Fruit fly (Drosophila melanogaster) whole organism, embryonic: ENCODE measurements around the gene Ilp6.

Source experiments
- ATbp ChIP-seq: fragments of 200-800 bp; sonication (Bioruptor generic); optimal IDR thresholded peaks from 2 replicates; lab custom pipeline; 2017; ENCODE audit warnings: missing biosample characterization, mild to moderate bottlenecking, missing genetic modification characterization, missing genetic modification reagents
- Awh ChIP-seq: fragments of 200-800 bp; sonication (Bioruptor generic); IDR thresholded peaks from 2 replicates; pipeline ENCODE4, ENCODE4 v1.3.6; 2022; ENCODE audit warnings: missing biosample characterization, missing genetic modification characterization
- BtbVII ChIP-seq: fragments of 200-800 bp; sonication (Bioruptor generic); optimal IDR thresholded peaks from 3 replicates; lab custom pipeline; 2017; ENCODE audit warnings: missing biosample characterization, mild to moderate bottlenecking, missing genetic modification characterization
- CG11504 ChIP-seq: fragments of 200-800 bp; sonication (Bioruptor generic); optimal IDR thresholded peaks from 3 replicates; lab custom pipeline; 2019; ENCODE audit warnings: missing biosample characterization, mild to moderate bottlenecking, missing genetic modification characterization, moderate library complexity
- CG12071 ChIP-seq: fragments of 200-800 bp; sonication (Bioruptor generic); optimal IDR thresholded peaks from 3 replicates; lab custom pipeline; 2018; ENCODE audit warnings: missing biosample characterization, mild to moderate bottlenecking, missing genetic modification characterization
- CG12769 ChIP-seq: fragments of 200-800 bp; sonication (Bioruptor generic); optimal IDR thresholded peaks from 2 replicates; lab custom pipeline; 2019; ENCODE audit warnings: missing biosample characterization, mild to moderate bottlenecking, missing genetic modification characterization, moderate library complexity
- CG12942 ChIP-seq: fragments of 200-800 bp; sonication (Bioruptor generic); optimal IDR thresholded peaks from 3 replicates; lab custom pipeline; 2016; ENCODE audit warnings: missing biosample characterization, missing genetic modification characterization
- CG13296 ChIP-seq: fragments of 200-800 bp; sonication (Bioruptor generic); optimal IDR thresholded peaks from 3 replicates; lab custom pipeline; 2018; ENCODE audit warnings: missing biosample characterization, mild to moderate bottlenecking, missing genetic modification characterization
- CG13624 ChIP-seq: fragments of 200-800 bp; sonication (Bioruptor generic); optimal IDR thresholded peaks from 2 replicates; lab custom pipeline; 2016; ENCODE audit warnings: missing biosample characterization, missing genetic modification characterization
- CG14441 ChIP-seq: fragments of 200-800 bp; sonication (Bioruptor generic); IDR thresholded peaks from 2 replicates; pipeline ENCODE4 v1.3.6; 2022; ENCODE audit warnings: missing biosample characterization, missing genetic modification characterization
- CG14860 ChIP-seq: fragments of 200-800 bp; sonication (Bioruptor generic); IDR thresholded peaks from 3 replicates; pipeline ENCODE4 v1.3.6; 2022; ENCODE audit warnings: missing biosample characterization, missing genetic modification characterization; ENCODE audit not compliant: partially characterized antibody
- CG17385 ChIP-seq: fragments of 200-800 bp; sonication (Bioruptor generic); optimal IDR thresholded peaks from 3 replicates; lab custom pipeline; 2018; ENCODE audit warnings: missing biosample characterization, mild to moderate bottlenecking, missing genetic modification characterization
- CG2199 ChIP-seq: fragments of 200-800 bp; sonication (Bioruptor generic); IDR thresholded peaks from 3 replicates; pipeline ENCODE4 v1.3.6; 2022; ENCODE audit warnings: missing biosample characterization, missing genetic modification characterization
- CG2712 ChIP-seq: fragments of 200-800 bp; optimal IDR thresholded peaks from 3 replicates; lab custom pipeline; 2019; ENCODE audit warnings: missing biosample characterization, mild to moderate bottlenecking, missing genetic modification characterization, moderate library complexity
- CG32532 ChIP-seq: fragments of 200-800 bp; sonication (Bioruptor generic); IDR thresholded peaks from 2 replicates; pipeline ENCODE4 v1.3.6; 2022; ENCODE audit warnings: missing biosample characterization, missing genetic modification characterization
- CG3407 ChIP-seq: fragments of 200-800 bp; sonication (Bioruptor generic); optimal IDR thresholded peaks from 2 replicates; lab custom pipeline; 2018; ENCODE audit warnings: missing biosample characterization, mild to moderate bottlenecking, missing genetic modification characterization
- CG3838 ChIP-seq: fragments of 200-800 bp; sonication (Bioruptor generic); optimal IDR thresholded peaks from 3 replicates; lab custom pipeline; 2016; ENCODE audit warnings: missing biosample characterization, missing genetic modification characterization
- CG4328 ChIP-seq: fragments of 200-800 bp; sonication (Bioruptor generic); optimal IDR thresholded peaks from 3 replicates; lab custom pipeline; 2017; ENCODE audit warnings: missing biosample characterization, missing genetic modification reagents, missing genetic modification characterization
- CG8281 ChIP-seq: fragments of 200-800 bp; sonication (Bioruptor generic); optimal IDR thresholded peaks from 2 replicates; lab custom pipeline; 2018; ENCODE audit warnings: missing biosample characterization, mild to moderate bottlenecking, missing genetic modification characterization, moderate library complexity
- CG9609 ChIP-seq: fragments of 200-800 bp; sonication (Bioruptor generic); optimal IDR thresholded peaks from 3 replicates; lab custom pipeline; 2016; ENCODE audit warnings: missing biosample characterization, missing genetic modification characterization
- CG9876 ChIP-seq: fragments of 200-800 bp; sonication (Bioruptor generic); optimal IDR thresholded peaks from 2 replicates; lab custom pipeline; 2016; ENCODE audit warnings: missing biosample characterization, missing genetic modification characterization
- Camta ChIP-seq: fragments of 200-800 bp; sonication (Bioruptor generic); optimal IDR thresholded peaks from 2 replicates; lab custom pipeline; 2016; ENCODE audit warnings: missing biosample characterization, missing genetic modification characterization
- CkIIα-i1 ChIP-seq: fragments of 200-800 bp; sonication (Bioruptor generic); IDR thresholded peaks from 2 replicates; pipeline ENCODE4 v1.3.6; 2022; ENCODE audit warnings: missing biosample characterization, missing genetic modification characterization
- Deaf1 ChIP-seq: fragments of 200-800 bp; optimal IDR thresholded peaks from 3 replicates; lab custom pipeline; 2019; ENCODE audit warnings: missing biosample characterization, mild to moderate bottlenecking, missing genetic modification characterization, moderate library complexity
- Dfd ChIP-seq, 2 experiments: fragments of >200 bp; optimal IDR thresholded peaks; 2 replicates each; lab custom pipeline; 2017; ENCODE audit warnings: missing biosample characterization in 2 of 2, missing genetic modification characterization in 2 of 2
- Doc3 ChIP-seq: fragments of 200-800 bp; sonication (Bioruptor generic); IDR thresholded peaks from 3 replicates; pipeline ENCODE4 v1.3.6; 2022; ENCODE audit warnings: missing biosample characterization, missing genetic modification characterization; ENCODE audit not compliant: partially characterized antibody
- Drgx ChIP-seq: fragments of 200-800 bp; sonication (Bioruptor generic); IDR thresholded peaks from 2 replicates; pipeline ENCODE4 v1.3.6; 2022; ENCODE audit warnings: missing biosample characterization, missing genetic modification characterization
- E2f1 ChIP-seq: fragments of 200-800 bp; sonication (Bioruptor generic); IDR thresholded peaks from 2 replicates; pipeline ENCODE4 v1.3.6; 2022; ENCODE audit warnings: missing biosample characterization, missing genetic modification characterization
- E2f2 ChIP-seq: fragments of 200-800 bp; sonication (Bioruptor generic); IDR thresholded peaks from 2 replicates; pipeline ENCODE4 v1.3.6; 2022; ENCODE audit warnings: missing biosample characterization, missing genetic modification characterization
- ERR ChIP-seq: fragments of 200-800 bp; sonication (Bioruptor generic); optimal IDR thresholded peaks from 2 replicates; lab custom pipeline; 2016; ENCODE audit warnings: missing biosample characterization, missing genetic modification characterization
- H2.0 ChIP-seq: fragments of 200-800 bp; sonication (Bioruptor generic); IDR thresholded peaks from 2 replicates; pipeline ENCODE4 v1.3.6; 2022; ENCODE audit warnings: missing biosample characterization, missing genetic modification characterization
- Hr3 ChIP-seq: fragments of 200-800 bp; sonication (Bioruptor generic); optimal IDR thresholded peaks from 3 replicates; lab custom pipeline; 2016; ENCODE audit warnings: missing biosample characterization, missing genetic modification characterization
- Meics ChIP-seq: fragments of 200-800 bp; sonication (Bioruptor generic); optimal IDR thresholded peaks from 2 replicates; lab custom pipeline; 2017; ENCODE audit warnings: missing biosample characterization, mild to moderate bottlenecking, missing genetic modification characterization
- Mes4 ChIP-seq: fragments of 200-800 bp; sonication (Bioruptor generic); optimal IDR thresholded peaks from 2 replicates; lab custom pipeline; 2016; ENCODE audit warnings: missing biosample characterization, missing genetic modification characterization
- Nf-YB ChIP-seq: fragments of 200-800 bp; sonication (Bioruptor generic); optimal IDR thresholded peaks from 3 replicates; lab custom pipeline; 2019; ENCODE audit warnings: missing biosample characterization, mild to moderate bottlenecking, missing genetic modification characterization, moderate library complexity
- Trl ChIP-seq, 3 experiments: fragments of >200 bp in 2 of 3; fragments of 200-800 bp in 1 of 3; sonication (Bioruptor generic) in 1 of 3; optimal IDR thresholded peaks; 2 replicates in 1 of 3; 3 replicates in 2 of 3; lab custom pipeline; 2016 to 2017; ENCODE audit warnings: missing biosample characterization in 1 of 3, missing genetic modification characterization in 1 of 3
- Vsx1 ChIP-seq: fragments of 200-800 bp; sonication (Bioruptor generic); optimal IDR thresholded peaks from 2 replicates; lab custom pipeline; 2017; ENCODE audit warnings: missing biosample characterization, mild to moderate bottlenecking, missing genetic modification characterization, missing genetic modification reagents
- ab ChIP-seq: fragments of 200-800 bp; sonication (Bioruptor generic); optimal IDR thresholded peaks from 2 replicates; lab custom pipeline; 2016; ENCODE audit warnings: missing biosample characterization, missing genetic modification characterization
- al ChIP-seq: fragments of 200-800 bp; sonication (Bioruptor generic); IDR thresholded peaks from 2 replicates; pipeline ENCODE4 v1.3.6; 2022; ENCODE audit warnings: missing biosample characterization, missing genetic modification characterization
- ara ChIP-seq: fragments of 200-800 bp; sonication (Bioruptor generic); IDR thresholded peaks from 2 replicates; pipeline ENCODE4 v1.3.6; 2022; ENCODE audit warnings: missing biosample characterization, missing genetic modification characterization
- cad ChIP-seq: fragments of >200 bp; optimal IDR thresholded peaks from 2 replicates; lab custom pipeline; 2017; ENCODE audit warnings: missing biosample characterization, missing genetic modification characterization
- chinmo ChIP-seq: fragments of 200-800 bp; sonication (Bioruptor generic); IDR thresholded peaks from 4 replicates; pipeline ENCODE4 v1.3.6; 2022; ENCODE audit warnings: missing biosample characterization, missing genetic modification characterization; ENCODE audit not compliant: partially characterized antibody
- hkb ChIP-seq, 2 experiments: fragments of 200-800 bp in 1 of 2; fragments of >200 bp in 1 of 2; sonication (Bioruptor generic) in 1 of 2; IDR thresholded peaks in 1 of 2; optimal IDR thresholded peaks in 1 of 2; 2 replicates each; pipeline versions ENCODE4 v1.3.6 to Lab custom; 2017 to 2022; ENCODE audit warnings: missing biosample characterization in 1 of 2, missing genetic modification characterization in 1 of 2
- jumu ChIP-seq: fragments of 200-800 bp; sonication (Bioruptor generic); optimal IDR thresholded peaks from 3 replicates; lab custom pipeline; 2016; ENCODE audit warnings: missing biosample characterization, missing genetic modification characterization
- kah ChIP-seq: fragments of 200-800 bp; sonication (Bioruptor generic); optimal IDR thresholded peaks from 2 replicates; lab custom pipeline; 2018; ENCODE audit warnings: missing biosample characterization, mild to moderate bottlenecking, missing genetic modification characterization
- repo ChIP-seq: fragments of 200-800 bp; sonication (Bioruptor generic); optimal IDR thresholded peaks from 2 replicates; lab custom pipeline; 2016; ENCODE audit warnings: missing biosample characterization, missing genetic modification characterization
- row ChIP-seq: fragments of 200-800 bp; sonication (Bioruptor generic); IDR thresholded peaks from 3 replicates; pipeline ENCODE4 v1.3.6; 2022; ENCODE audit warnings: missing biosample characterization, missing genetic modification characterization
- sd ChIP-seq: fragments of 200-800 bp; sonication (Bioruptor generic); optimal IDR thresholded peaks from 3 replicates; lab custom pipeline; 2018; ENCODE audit warnings: missing biosample characterization, mild to moderate bottlenecking, missing genetic modification characterization, moderate library complexity
- sob ChIP-seq: fragments of 200-800 bp; sonication (Bioruptor generic); IDR thresholded peaks from 2 replicates; pipeline ENCODE4 v1.3.6; 2022; ENCODE audit warnings: missing biosample characterization, missing genetic modification characterization
- unpg ChIP-seq: fragments of 200-800 bp; sonication (Bioruptor generic); optimal IDR thresholded peaks from 3 replicates; lab custom pipeline; 2018; ENCODE audit warnings: missing biosample characterization, mild to moderate bottlenecking, missing genetic modification characterization, moderate library complexity

Gene Ilp6

dm6 chrX:2317347-2317832 lies 17.1 kb downstream of the Ilp6 start (continued):
- TF ChIP-seq CG12942 (GFP tag; lab: Kevin White, UChicago) = no peak
- TF ChIP-seq E2f2 (GFP tag; lab: Robert Waterston, UW) = peak; percentile 15; the same call in 1 of the 2 replicates
- TF ChIP-seq ATbp (GFP tag; lab: Kevin White, UChicago) = peak; percentile 41
- TF ChIP-seq Vsx1 (GFP tag; lab: Kevin White, UChicago) = no peak
- peak; percentile 44 for TF ChIP-seq cad (GFP tag; lab: Kevin White, UChicago)
- TF ChIP-seq CG4328 = no peak
- TF ChIP-seq Deaf1 = peak; percentile 28
- no peak for TF ChIP-seq jumu
- TF ChIP-seq H2.0 (GFP tag; lab: Robert Waterston, UW) = no peak
- no peak for TF ChIP-seq CG14441 (GFP tag; lab: Robert Waterston, UW)
- no peak for TF ChIP-seq CG2199 (GFP tag; lab: Robert Waterston, UW)
- TF ChIP-seq CG9876 (GFP tag; lab: Kevin White, UChicago) = no peak
- TF ChIP-seq CG13624 (GFP tag; lab: Kevin White, UChicago) = no peak
- peak; percentile 56 for TF ChIP-seq CG12071 (GFP tag; lab: Kevin White, UChicago)
- peak; percentile 27 for TF ChIP-seq Meics (GFP tag; lab: Kevin White, UChicago)
- TF ChIP-seq CG3407 (GFP tag; lab: Kevin White, UChicago) = no peak
- TF ChIP-seq CG3838 (GFP tag; lab: Kevin White, UChicago) = no peak
- no peak for TF ChIP-seq CG14860 (GFP tag; lab: Robert Waterston, UW)
- TF ChIP-seq Drgx (GFP tag; lab: Robert Waterston, UW) = no peak
- peak; percentile 47 for TF ChIP-seq Nf-YB (GFP tag; lab: Kevin White, UChicago)
- TF ChIP-seq CG8281 = no peak
- TF ChIP-seq sd (tag; lab: Kevin White, UChicago) = peak; percentile 65
- TF ChIP-seq Mes4 (GFP tag; lab: Kevin White, UChicago) = no peak
- peak; percentile 94 to 99 for TF ChIP-seq Trl (optimal IDR thresholded peaks at IDR 0.05; lab: Kevin White, UChicago)
- peak; percentile 63 for TF ChIP-seq Trl (GFP tag; optimal IDR thresholded peaks at IDR 0.05; lab: Kevin White, UChicago)
- TF ChIP-seq Doc3 (GFP tag; lab: Robert Waterston, UW) = no peak
- TF ChIP-seq ara (GFP tag; lab: Robert Waterston, UW) = 0 out of 2 replicates have a peak, but pooled peaks have one; percentile 21
- TF ChIP-seq CG32532 (GFP tag; lab: Robert Waterston, UW) = peak; percentile 70; the same call in 1 of the 2 replicates
- TF ChIP-seq Camta (GFP tag; lab: Kevin White, UChicago) = no peak
- TF ChIP-seq ERR (GFP tag; lab: Kevin White, UChicago) = peak; percentile 33
- TF ChIP-seq CG11504 = no peak
- TF ChIP-seq CG2712 (tag; lab: Kevin White, UChicago) = peak; percentile 18
- peak; percentile 1 for TF ChIP-seq repo (GFP tag; lab: Kevin White, UChicago)
- TF ChIP-seq al = no peak
- peak; percentile 46 for TF ChIP-seq CG13296 (GFP tag; lab: Kevin White, UChicago)
- TF ChIP-seq E2f1 = no peak
- TF ChIP-seq Awh (GFP tag; lab: Robert Waterston, UW) = 0 out of 2 replicates have a peak, but pooled peaks have one; percentile 19
- peak; percentile 64 for TF ChIP-seq CG12769
- no peak for TF ChIP-seq ab (GFP tag; lab: Kevin White, UChicago)
- no peak for TF ChIP-seq CkIIα-i1 (GFP tag; lab: Robert Waterston, UW)
- no peak for TF ChIP-seq unpg (GFP tag; lab: Kevin White, UChicago)
- TF ChIP-seq sob (GFP tag; lab: Robert Waterston, UW) = peak; percentile 28; the same call in 1 of the 2 replicates
- TF ChIP-seq Dfd (GFP tag; optimal IDR thresholded peaks at IDR 0.05; lab: Kevin White, UChicago) = no peak
- TF ChIP-seq hkb (optimal IDR thresholded peaks at IDR 0.05; lab: Kevin White, UChicago) = no peak
- TF ChIP-seq hkb (GFP tag; IDR thresholded peaks at IDR 0.05; lab: Robert Waterston, UW) = peak; percentile 42
- peak; percentile 78 for TF ChIP-seq BtbVII (GFP tag; lab: Kevin White, UChicago)
- no peak for TF ChIP-seq CG9609
- TF ChIP-seq Hr3 (GFP tag; lab: Kevin White, UChicago) = no peak
- TF ChIP-seq CG17385 = peak; percentile 73
- peak; percentile 90 for TF ChIP-seq chinmo (GFP tag; lab: Robert Waterston, UW)
- no peak; the same call in 2 of the 3 replicates for TF ChIP-seq row
- peak; percentile 32 for TF ChIP-seq kah (GFP tag; lab: Kevin White, UChicago)
